Worm (Caenorhabditis elegans) whole organism, late embryonic: Measurements from ENCODE around the gene C16C8.26.

Experiments used
- F13H6.1 ChIP-seq: sonication (generic microtip); optimal IDR thresholded peaks from 2 replicates; lab custom pipeline; 2016; ENCODE audit warnings: missing genetic modification characterization, missing compliant biosample characterization
- K02D7.2 ChIP-seq: sonication (generic microtip); optimal IDR thresholded peaks from 2 replicates; lab custom pipeline; 2017; ENCODE audit warnings: mild to moderate bottlenecking, missing genetic modification characterization, missing compliant biosample characterization
- K09A11.1 ChIP-seq: sonication (generic microtip); optimal IDR thresholded peaks from 2 replicates; lab custom pipeline; 2017; ENCODE audit warnings: antibody characterized with exemption, mild to moderate bottlenecking, missing genetic modification characterization, missing compliant biosample characterization; ENCODE audit not compliant: insufficient read depth
- T23F11.4 ChIP-seq: fragments of 200-800 bp; sonication (Bioruptor generic); optimal IDR thresholded peaks from 2 replicates; lab custom pipeline; 2018; ENCODE audit warnings: mild to moderate bottlenecking, missing genetic modification characterization, missing compliant biosample characterization
- ceh-14 ChIP-seq: sonication (generic microtip); optimal IDR thresholded peaks from 2 replicates; lab custom pipeline; 2016; ENCODE audit warnings: missing genotype, missing genetic modification characterization, missing compliant biosample characterization
- ceh-22 ChIP-seq: sonication (generic microtip); optimal IDR thresholded peaks from 2 replicates; lab custom pipeline; 2017; ENCODE audit warnings: missing biosample characterization, missing genetic modification characterization
- ceh-34 ChIP-seq: sonication (generic microtip); optimal IDR thresholded peaks from 2 replicates; lab custom pipeline; 2016; ENCODE audit warnings: mild to moderate bottlenecking, missing genetic modification characterization, missing compliant biosample characterization
- ceh-45 ChIP-seq: fragments of 200-800 bp; sonication (Bioruptor generic); IDR thresholded peaks from 2 replicates; pipeline ENCODE4 v1.3.6; 2022; ENCODE audit warnings: missing genetic modification reagents, missing genetic modification characterization, missing compliant biosample characterization
- dve-1 ChIP-seq: sonication (generic microtip); optimal IDR thresholded peaks from 2 replicates; lab custom pipeline; 2017; ENCODE audit warnings: antibody characterized with exemption, mild to moderate bottlenecking, missing genetic modification characterization, missing compliant biosample characterization
- elt-4 ChIP-seq: sonication (generic microtip); optimal IDR thresholded peaks from 2 replicates; lab custom pipeline; 2016; ENCODE audit warnings: missing genetic modification characterization, missing compliant biosample characterization
- ets-4 ChIP-seq: sonication (generic microtip); optimal IDR thresholded peaks from 2 replicates; lab custom pipeline; 2016; ENCODE audit warnings: missing genetic modification characterization, missing compliant biosample characterization
- eyg-1 ChIP-seq: sonication (generic microtip); optimal IDR thresholded peaks from 2 replicates; lab custom pipeline; 2016; ENCODE audit warnings: missing genotype, missing genetic modification characterization, missing compliant biosample characterization
- fkh-6 ChIP-seq: sonication (generic microtip); optimal IDR thresholded peaks from 2 replicates; lab custom pipeline; 2016; ENCODE audit warnings: missing genetic modification characterization, missing compliant biosample characterization
- gmeb-2 ChIP-seq: sonication (generic microtip); optimal IDR thresholded peaks from 2 replicates; lab custom pipeline; 2016; ENCODE audit warnings: missing genetic modification characterization, inconsistent platforms, missing compliant biosample characterization
- hlh-13 ChIP-seq: fragments of 200-800 bp; sonication (Bioruptor generic); optimal IDR thresholded peaks from 2 replicates; lab custom pipeline; 2018; ENCODE audit warnings: mild to moderate bottlenecking, missing genetic modification characterization, missing compliant biosample characterization
- hlh-30 ChIP-seq: sonication (generic microtip); optimal IDR thresholded peaks from 2 replicates; lab custom pipeline; 2017; ENCODE audit warnings: antibody characterized with exemption, missing genetic modification characterization, missing compliant biosample characterization; ENCODE audit not compliant: insufficient read depth
- hlh-6 ChIP-seq: sonication (generic microtip); optimal IDR thresholded peaks from 2 replicates; lab custom pipeline; 2016; ENCODE audit warnings: missing genotype, missing genetic modification characterization, missing compliant biosample characterization
- hlh-8 ChIP-seq: sonication (generic microtip); optimal IDR thresholded peaks from 2 replicates; lab custom pipeline; 2016; ENCODE audit warnings: missing genotype, missing genetic modification characterization, missing compliant biosample characterization
- madf-2 ChIP-seq: sonication (generic microtip); optimal IDR thresholded peaks from 2 replicates; lab custom pipeline; 2017; ENCODE audit warnings: missing genetic modification characterization, missing compliant biosample characterization
- nfya-1 ChIP-seq: sonication (generic microtip); optimal IDR thresholded peaks from 2 replicates; lab custom pipeline; 2017; ENCODE audit warnings: missing genetic modification characterization, mild to moderate bottlenecking, missing compliant biosample characterization, antibody characterized with exemption, moderate library complexity
- nhr-232 ChIP-seq: sonication (generic microtip); optimal IDR thresholded peaks from 2 replicates; lab custom pipeline; 2016; ENCODE audit warnings: missing genetic modification characterization, missing compliant biosample characterization
- npax-4 ChIP-seq: sonication (generic microtip); optimal IDR thresholded peaks from 2 replicates; lab custom pipeline; 2016; ENCODE audit warnings: missing genetic modification characterization, missing compliant biosample characterization
- odd-2 ChIP-seq: sonication (generic microtip); optimal IDR thresholded peaks from 2 replicates; lab custom pipeline; 2017; ENCODE audit warnings: antibody characterized with exemption, mild to moderate bottlenecking, missing genetic modification characterization, missing compliant biosample characterization
- pag-3 ChIP-seq: sonication (generic microtip); optimal IDR thresholded peaks from 2 replicates; lab custom pipeline; 2016; ENCODE audit warnings: missing compliant biosample characterization, missing genetic modification characterization, borderline replicate concordance
- pat-9 ChIP-seq: fragments of 200-800 bp; sonication (Bioruptor generic); optimal IDR thresholded peaks from 2 replicates; lab custom pipeline; 2018; ENCODE audit warnings: mild to moderate bottlenecking, missing genetic modification characterization, moderate library complexity, missing compliant biosample characterization
- pax-1 ChIP-seq: fragments of 150-350 bp; optimal IDR thresholded peaks from 2 replicates; lab custom pipeline; 2014; ENCODE audit warnings: missing biosample characterization, missing genetic modification characterization
- pha-2 ChIP-seq: sonication (generic microtip); optimal IDR thresholded peaks from 2 replicates; lab custom pipeline; 2017; ENCODE audit warnings: mild to moderate bottlenecking, missing genetic modification characterization, missing compliant biosample characterization
- pha-4 ChIP-seq: fragments of 150-350 bp; optimal IDR thresholded peaks from 2 replicates; lab custom pipeline; 2018; ENCODE audit warnings: missing biosample characterization, missing genetic modification reagents, missing genetic modification characterization
- pqm-1 ChIP-seq: sonication (generic microtip); optimal IDR thresholded peaks from 2 replicates; lab custom pipeline; 2016; ENCODE audit warnings: missing genetic modification characterization, missing compliant biosample characterization
- ref-2 ChIP-seq: sonication (generic microtip); optimal IDR thresholded peaks from 2 replicates; lab custom pipeline; 2016; ENCODE audit warnings: missing genetic modification characterization, missing compliant biosample characterization
- sdc-2 ChIP-seq: sonication (generic microtip); optimal IDR thresholded peaks from 2 replicates; lab custom pipeline; 2016; ENCODE audit warnings: missing genotype, missing genetic modification characterization, missing compliant biosample characterization
- ttx-3 ChIP-seq: sonication (generic microtip); optimal IDR thresholded peaks from 2 replicates; lab custom pipeline; 2016; ENCODE audit warnings: missing genetic modification reagents, missing genetic modification characterization, missing compliant biosample characterization
- unc-42 ChIP-seq: sonication (generic microtip); optimal IDR thresholded peaks from 2 replicates; lab custom pipeline; 2016; ENCODE audit warnings: missing genotype, missing genetic modification characterization, missing compliant biosample characterization
- unc-86 ChIP-seq: sonication (generic microtip); optimal IDR thresholded peaks from 2 replicates; lab custom pipeline; 2016; ENCODE audit warnings: missing genetic modification characterization, missing compliant biosample characterization
- zip-5 ChIP-seq: sonication (generic microtip); optimal IDR thresholded peaks from 2 replicates; lab custom pipeline; 2016; ENCODE audit warnings: missing genetic modification characterization, missing compliant biosample characterization

The C16C8.26 gene

ce11 chrII:3463097-3463496 lies 5.0 kb upstream of the C16C8.26 start, which contains the start of gene C16C8.9 (continued):
- TF ChIP-seq K09A11.1 (tag; lab: Kevin White, UChicago) (no peak), pag-3 (tag; lab: Kevin White, UChicago) (no peak), fkh-6 (no peak), npax-4 (no peak), pha-4 (no peak), sdc-2 (tag; lab: Kevin White, UChicago) (no peak)

DNA sequence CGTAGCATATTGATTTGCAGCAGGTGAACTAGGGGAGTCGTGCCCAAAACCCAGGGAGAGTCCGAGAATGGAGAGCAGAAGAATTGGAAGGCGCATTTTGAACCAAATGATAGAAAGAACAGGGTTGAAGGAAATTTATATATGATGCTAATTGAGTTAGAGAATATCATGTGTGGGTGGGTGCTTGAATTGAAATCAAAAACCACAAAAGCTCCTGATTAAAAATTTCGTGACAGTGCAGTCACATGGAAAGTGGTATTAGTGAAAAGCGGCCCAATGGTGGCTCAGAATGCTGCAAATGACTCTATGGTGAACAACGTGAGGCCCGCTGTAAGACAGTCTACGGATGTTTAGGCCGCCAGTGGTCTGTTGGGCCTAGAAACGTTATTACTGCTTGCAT lies 3.5 kb upstream of the C16C8.26 start, which contains the start of gene C16C8.8:
Gene C16C8.8, minus strand, starts transcription at position 101 of the 400 bp plus-strand sequence.
- TF ChIP-seq dve-1 (tag; lab: Kevin White, UChicago) (no peak), ceh-22 (no peak), nhr-232 (tag; lab: Kevin White, UChicago) (no peak), pqm-1 (no peak), ceh-45 (GFP tag; lab: Robert Waterston, UW) (no peak), ceh-14 (no peak), ref-2 (tag; lab: Kevin White, UChicago) (no peak), K02D7.2 (tag; lab: Kevin White, UChicago) (no peak), odd-2 (tag; lab: Kevin White, UChicago) (no peak)

DNA sequence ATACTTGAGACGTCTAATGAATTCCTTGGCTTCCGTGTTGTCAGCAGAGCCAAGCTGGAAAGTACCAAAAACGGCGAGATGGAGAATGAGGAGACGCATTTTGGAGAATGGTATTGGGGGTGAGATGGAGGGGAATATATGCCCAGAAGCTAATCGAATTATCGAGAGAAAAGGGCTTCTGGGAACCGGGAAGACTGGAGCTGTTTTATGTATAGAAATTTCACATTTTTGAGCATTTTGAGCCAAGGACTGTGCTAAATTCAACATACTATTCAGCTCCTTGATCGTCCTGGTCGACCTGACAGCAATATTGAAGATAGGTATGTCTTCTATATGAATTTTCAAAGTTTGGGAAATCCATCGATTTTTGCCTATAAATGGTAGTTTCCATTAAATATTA lies 1.9 kb upstream of the C16C8.26 start, which contains the start of gene C16C8.7:
Gene C16C8.7, minus strand, starts transcription at position 101 of the 400 bp plus-strand sequence.
- TF ChIP-seq gmeb-2 (no peak), ets-4 (tag; lab: Kevin White, UChicago) (no peak), elt-4 (tag; lab: Kevin White, UChicago) (no peak), pqm-1 (no peak), K02D7.2 (tag; lab: Kevin White, UChicago) (no peak), pha-4 (no peak), ref-2 (tag; lab: Kevin White, UChicago) (no peak), dve-1 (tag; lab: Kevin White, UChicago) (no peak), nhr-232 (tag; lab: Kevin White, UChicago) (no peak), pha-2 (tag; lab: Kevin White, UChicago) (no peak), nfya-1 (tag; lab: Kevin White, UChicago) (no peak), unc-42 (no peak), pat-9 (tag; lab: Kevin White, UChicago) (no peak), madf-2 (no peak)
- TF ChIP-seq, all 69 proteins: peak for 0

- no peak for TF ChIP-seq eyg-1 (tag; lab: Kevin White, UChicago)
- TF ChIP-seq dve-1 (tag; lab: Kevin White, UChicago) = peak; percentile 79
- TF ChIP-seq, all 69 proteins: peak for 1
These were observed 1.1 kb upstream of the C16C8.26 start for ce11 chrII:3459199-3459598.

DNA sequence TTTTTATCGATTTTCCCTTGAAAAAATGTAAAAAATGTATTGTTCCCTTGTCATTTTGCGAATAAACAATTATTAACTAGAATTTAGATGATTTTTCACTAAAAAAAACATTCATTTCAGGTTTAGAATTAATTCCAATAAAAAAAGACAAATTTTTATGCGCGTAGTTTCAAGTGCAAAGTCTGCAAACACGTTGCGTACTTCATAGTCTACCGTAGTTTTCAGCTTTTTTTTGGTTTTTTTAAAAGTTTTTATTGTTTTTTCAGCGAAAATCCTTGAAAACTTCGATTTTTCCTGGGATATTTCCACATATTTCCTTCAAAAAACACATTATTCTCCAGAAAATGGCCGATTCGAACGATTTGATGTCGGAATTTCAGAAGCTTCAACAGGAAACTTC lies 4.6 kb downstream of the C16C8.26 start, which contains the start of gene C16C8.11:
Gene C16C8.11, plus strand, starts transcription at position 188 of the 400 bp plus-strand sequence.
- TF ChIP-seq hlh-8 (tag; lab: Kevin White, UChicago) (no peak), ceh-14 (no peak), unc-42 (no peak), zip-5 (tag; lab: Kevin White, UChicago) (no peak), ttx-3 (tag; lab: Kevin White, UChicago) (no peak), ceh-45 (GFP tag; lab: Robert Waterston, UW) (no peak), hlh-13 (no peak), dve-1 (tag; lab: Kevin White, UChicago) (no peak), nfya-1 (tag; lab: Kevin White, UChicago) (no peak), eyg-1 (tag; lab: Kevin White, UChicago) (no peak), F13H6.1 (tag; lab: Kevin White, UChicago) (no peak)
- TF ChIP-seq, all 69 proteins: peak for 0

DNA sequence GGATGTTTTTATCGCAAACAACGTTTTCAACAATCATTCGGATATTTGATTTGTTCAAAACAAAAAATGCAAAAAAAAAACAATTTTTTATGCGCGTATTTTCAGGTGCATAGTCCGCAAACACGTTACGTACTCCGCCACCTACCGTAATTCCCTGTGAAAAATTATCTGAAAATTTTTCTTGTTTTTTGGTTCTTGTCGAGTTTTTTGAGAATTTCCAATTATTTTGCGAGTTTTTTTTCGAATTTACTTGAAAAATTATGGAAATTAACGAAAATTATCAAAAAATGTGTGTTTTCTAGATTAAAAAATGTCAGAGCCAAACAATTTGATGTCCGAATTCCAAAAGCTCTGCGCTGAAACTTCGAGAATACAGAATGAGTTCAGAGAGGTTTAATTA lies 5.7 kb downstream of the C16C8.26 start, which contains the start of gene C16C8.12:
Gene C16C8.12, plus strand, starts transcription at position 301 of the 400 bp plus-strand sequence.
- TF ChIP-seq nfya-1 (tag; lab: Kevin White, UChicago) = no peak
- TF ChIP-seq gmeb-2 = no peak
- no peak for TF ChIP-seq ceh-34 (tag; lab: Kevin White, UChicago)
- TF ChIP-seq fkh-6 = no peak
- no peak for TF ChIP-seq hlh-30 (tag; lab: Kevin White, UChicago)
- no peak for TF ChIP-seq T23F11.4 (GFP tag; lab: Kevin White, UChicago)
- TF ChIP-seq hlh-6 (tag; lab: Kevin White, UChicago) = no peak
- no peak for TF ChIP-seq zip-5 (tag; lab: Kevin White, UChicago)
- TF ChIP-seq unc-86 (tag; lab: Kevin White, UChicago) = no peak
- no peak for TF ChIP-seq pax-1 (tag; lab: Kevin White, UChicago)
- no peak for TF ChIP-seq pha-2 (tag; lab: Kevin White, UChicago)
